Fruit fly (Drosophila melanogaster) whole organism, embryonic: ENCODE results near the gene CG31495.
A peak's percentile ranks its signal among the peaks of the same experiment; 100 is the strongest.

Experiments
- Atf-2 ChIP-seq: fragments of 200-800 bp; sonication (Bioruptor generic); optimal IDR thresholded peaks from 2 replicates; lab custom pipeline; 2016; ENCODE audit warnings: missing biosample characterization, missing genetic modification characterization
- Blimp-1 ChIP-seq: fragments of 200-800 bp; sonication (Bioruptor generic); optimal IDR thresholded peaks from 3 replicates; lab custom pipeline; 2018; ENCODE audit warnings: missing biosample characterization, missing genetic modification characterization, mild to moderate bottlenecking, moderate library complexity, missing genetic modification reagents
- CG10366 ChIP-seq: fragments of 200-800 bp; sonication (Bioruptor generic); IDR thresholded peaks from 2 replicates; pipeline ENCODE4 v1.3.6; 2022; ENCODE audit warnings: missing biosample characterization, missing genetic modification characterization
- CG12299 ChIP-seq: fragments of 200-800 bp; sonication (Bioruptor generic); optimal IDR thresholded peaks from 2 replicates; lab custom pipeline; 2018; ENCODE audit warnings: missing biosample characterization, mild to moderate bottlenecking, missing genetic modification characterization
- CG14014 ChIP-seq: fragments of 200-800 bp; sonication (Bioruptor generic); IDR thresholded peaks from 2 replicates; pipeline ENCODE4 v1.3.6; 2022; ENCODE audit warnings: missing biosample characterization, missing genetic modification characterization
- CG15073 ChIP-seq: fragments of 200-800 bp; sonication (Bioruptor generic); optimal IDR thresholded peaks from 2 replicates; lab custom pipeline; 2016; ENCODE audit warnings: missing biosample characterization, missing genetic modification characterization
- CG17359 ChIP-seq: fragments of 200-800 bp; sonication (Bioruptor generic); optimal IDR thresholded peaks from 3 replicates; lab custom pipeline; 2018; ENCODE audit warnings: missing biosample characterization, mild to moderate bottlenecking, missing genetic modification characterization, moderate library complexity
- CG17612 ChIP-seq: fragments of 200-800 bp; sonication (Bioruptor generic); IDR thresholded peaks from 2 replicates; pipeline ENCODE4 v1.3.6; 2022; ENCODE audit warnings: missing biosample characterization, missing genetic modification characterization
- CG30403 ChIP-seq: fragments of 200-800 bp; sonication (Bioruptor generic); optimal IDR thresholded peaks from 3 replicates; lab custom pipeline; 2016; ENCODE audit warnings: missing biosample characterization, missing genetic modification characterization
- CG3847 ChIP-seq: fragments of 200-800 bp; sonication (Bioruptor generic); IDR thresholded peaks from 2 replicates; pipeline ENCODE4 v1.3.6; 2022; ENCODE audit warnings: missing biosample characterization, missing genetic modification characterization
- CG42726 ChIP-seq: fragments of 200-800 bp; sonication (Bioruptor generic); IDR thresholded peaks from 2 replicates; pipeline ENCODE4 v1.3.6; 2022; ENCODE audit warnings: missing biosample characterization, missing genetic modification characterization; ENCODE audit not compliant: partially characterized antibody
- CG4328 ChIP-seq: fragments of 200-800 bp; sonication (Bioruptor generic); optimal IDR thresholded peaks from 3 replicates; lab custom pipeline; 2017; ENCODE audit warnings: missing biosample characterization, missing genetic modification reagents, missing genetic modification characterization
- CG4360 ChIP-seq: fragments of 200-800 bp; sonication (Bioruptor generic); IDR thresholded peaks from 2 replicates; pipeline ENCODE4 v1.3.6; 2022; ENCODE audit warnings: missing biosample characterization, missing genetic modification characterization
- CG5953 ChIP-seq: fragments of 200-800 bp; sonication (Bioruptor generic); IDR thresholded peaks from 2 replicates; pipeline ENCODE4 v1.3.6; 2022; ENCODE audit warnings: missing biosample characterization, missing genetic modification characterization
- CG9215 ChIP-seq: fragments of 200-800 bp; sonication (Bioruptor generic); IDR thresholded peaks from 2 replicates; pipeline ENCODE4 v1.3.6; 2022; ENCODE audit warnings: missing biosample characterization, missing genetic modification characterization
- Chrac-16 ChIP-seq: fragments of 200-800 bp; sonication (Bioruptor generic); optimal IDR thresholded peaks from 3 replicates; lab custom pipeline; 2016; ENCODE audit warnings: missing biosample characterization, missing genetic modification characterization
- CrebB ChIP-seq: fragments of 200-800 bp; sonication (Bioruptor generic); optimal IDR thresholded peaks from 3 replicates; lab custom pipeline; 2018; ENCODE audit warnings: missing biosample characterization, mild to moderate bottlenecking, missing genetic modification characterization
- Ets65A ChIP-seq: fragments of 200-800 bp; sonication (Bioruptor generic); peaks from one replicate; lab custom pipeline; 2016; ENCODE audit warnings: missing biosample characterization, missing genetic modification characterization
- HLH4C ChIP-seq: fragments of 200-800 bp; sonication (Bioruptor generic); IDR thresholded peaks from 3 replicates; pipeline ENCODE4 v1.3.6; 2022; ENCODE audit warnings: missing biosample characterization, missing genetic modification characterization; ENCODE audit not compliant: partially characterized antibody
- HmgD ChIP-seq: fragments of 200-800 bp; sonication (Bioruptor generic); optimal IDR thresholded peaks from 3 replicates; lab custom pipeline; 2016; ENCODE audit warnings: missing biosample characterization, missing genetic modification characterization
- Lhr ChIP-seq: fragments of 200-800 bp; sonication (Bioruptor generic); optimal IDR thresholded peaks from 3 replicates; lab custom pipeline; 2017; ENCODE audit warnings: mild to moderate bottlenecking, missing biosample characterization, missing genetic modification reagents, missing genetic modification characterization
- NFAT ChIP-seq: fragments of 200-800 bp; sonication (Bioruptor generic); IDR thresholded peaks from 2 replicates; pipeline ENCODE4 v1.3.6; 2022; ENCODE audit warnings: missing biosample characterization, missing genetic modification characterization
- Opbp ChIP-seq: fragments of 200-800 bp; sonication (Bioruptor generic); IDR thresholded peaks from 3 replicates; pipeline ENCODE4 v1.3.6; 2022; ENCODE audit warnings: missing biosample characterization, missing genetic modification characterization; ENCODE audit not compliant: partially characterized antibody
- Optix ChIP-seq: fragments of 200-800 bp; sonication (Bioruptor generic); IDR thresholded peaks from 3 replicates; pipeline ENCODE4 v1.3.6; 2022; ENCODE audit warnings: missing biosample characterization, missing genetic modification characterization
- Six4 ChIP-seq: fragments of 200-800 bp; sonication (Bioruptor generic); optimal IDR thresholded peaks from 2 replicates; lab custom pipeline; 2016; ENCODE audit warnings: missing biosample characterization, missing genetic modification characterization
- Sry-β ChIP-seq: fragments of 200-800 bp; sonication (Bioruptor generic); optimal IDR thresholded peaks from 2 replicates; lab custom pipeline; 2018; ENCODE audit warnings: missing biosample characterization, mild to moderate bottlenecking, missing genetic modification characterization, moderate library complexity
- Stat92E ChIP-seq, 3 experiments: fragments of >200 bp in 2 of 3; fragments of 200-800 bp in 1 of 3; sonication (Bioruptor generic) in 1 of 3; optimal IDR thresholded peaks; 2 replicates each; lab custom pipeline; 2017 to 2019; ENCODE audit warnings: missing biosample characterization in 3 of 3, missing genetic modification characterization in 3 of 3, mild to moderate bottlenecking in 1 of 3, moderate library complexity in 1 of 3
- Tbp ChIP-seq: fragments of >200 bp; optimal IDR thresholded peaks from 2 replicates; lab custom pipeline; 2018; ENCODE audit warnings: missing biosample characterization, missing genetic modification characterization
- bigmax ChIP-seq: fragments of 200-800 bp; sonication (Bioruptor generic); optimal IDR thresholded peaks from 2 replicates; lab custom pipeline; 2018; ENCODE audit warnings: missing biosample characterization, mild to moderate bottlenecking, missing genetic modification characterization
- bsh ChIP-seq, 2 experiments: fragments of 200-800 bp; sonication (Bioruptor generic); optimal IDR thresholded peaks; 2 replicates each; lab custom pipeline; 2017 to 2018; ENCODE audit warnings: mild to moderate bottlenecking in 2 of 2, missing biosample characterization in 2 of 2, missing genetic modification characterization in 2 of 2, moderate library complexity in 1 of 2
- ci ChIP-seq: fragments of 200-800 bp; sonication (Bioruptor generic); IDR thresholded peaks from 3 replicates; pipeline ENCODE4 v1.3.6; 2022; ENCODE audit warnings: missing biosample characterization, missing genetic modification characterization
- crc ChIP-seq: fragments of 200-800 bp; sonication (Bioruptor generic); optimal IDR thresholded peaks from 2 replicates; lab custom pipeline; 2016; ENCODE audit warnings: missing biosample characterization, missing genetic modification characterization
- croc ChIP-seq: fragments of 200-800 bp; sonication (Bioruptor generic); conservative IDR thresholded peaks from 3 replicates; pipeline ENCODE4 v1.3.6; 2022; ENCODE audit warnings: missing biosample characterization, missing genetic modification characterization
- dati ChIP-seq: fragments of 200-800 bp; sonication (Bioruptor generic); IDR thresholded peaks from 2 replicates; pipeline ENCODE4 v1.3.6; 2022; ENCODE audit warnings: missing biosample characterization, missing genetic modification characterization
- dmrt11E ChIP-seq: fragments of 200-800 bp; sonication (Bioruptor generic); optimal IDR thresholded peaks from 3 replicates; lab custom pipeline; 2018; ENCODE audit warnings: missing biosample characterization, mild to moderate bottlenecking, missing genetic modification characterization, moderate library complexity
- dmrt99B ChIP-seq: fragments of 200-800 bp; sonication (Bioruptor generic); optimal IDR thresholded peaks from 2 replicates; lab custom pipeline; 2018; ENCODE audit warnings: missing biosample characterization, mild to moderate bottlenecking, missing genetic modification characterization, moderate library complexity
- eyg ChIP-seq: fragments of 200-800 bp; sonication (Bioruptor generic); optimal IDR thresholded peaks from 3 replicates; lab custom pipeline; 2016; ENCODE audit warnings: missing biosample characterization, missing genetic modification characterization
- gfzf ChIP-seq: fragments of 200-800 bp; sonication (Bioruptor generic); optimal IDR thresholded peaks from 2 replicates; lab custom pipeline; 2016; ENCODE audit warnings: missing biosample characterization, mild to moderate bottlenecking, missing genetic modification characterization, moderate library complexity
- her ChIP-seq: fragments of 200-800 bp; sonication (Bioruptor generic); optimal IDR thresholded peaks from 2 replicates; lab custom pipeline; 2016; ENCODE audit warnings: missing biosample characterization, missing genetic modification characterization
- jumu ChIP-seq: fragments of 200-800 bp; sonication (Bioruptor generic); optimal IDR thresholded peaks from 3 replicates; lab custom pipeline; 2016; ENCODE audit warnings: missing biosample characterization, missing genetic modification characterization
- luna ChIP-seq: fragments of 200-800 bp; sonication (Bioruptor generic); optimal IDR thresholded peaks from 2 replicates; lab custom pipeline; 2016; ENCODE audit warnings: missing biosample characterization, missing genetic modification characterization
- nerfin-1 ChIP-seq: fragments of 200-800 bp; sonication (Bioruptor generic); optimal IDR thresholded peaks from 3 replicates; lab custom pipeline; 2019; ENCODE audit warnings: missing biosample characterization, mild to moderate bottlenecking, missing genetic modification characterization, moderate library complexity
- pb ChIP-seq: fragments of 200-800 bp; sonication (Bioruptor generic); optimal IDR thresholded peaks from 3 replicates; lab custom pipeline; 2016; ENCODE audit warnings: missing biosample characterization, missing genetic modification characterization
- pum ChIP-seq: fragments of 200-800 bp; sonication (Bioruptor generic); optimal IDR thresholded peaks from 2 replicates; lab custom pipeline; 2016; ENCODE audit warnings: missing biosample characterization, missing genetic modification characterization
- seq ChIP-seq: fragments of 200-800 bp; sonication (Bioruptor generic); IDR thresholded peaks from 2 replicates; pipeline ENCODE4 v1.3.6; 2022; ENCODE audit warnings: missing biosample characterization, missing genetic modification characterization
- tap ChIP-seq: fragments of 200-800 bp; optimal IDR thresholded peaks from 3 replicates; lab custom pipeline; 2019; ENCODE audit warnings: missing biosample characterization, mild to moderate bottlenecking, missing genetic modification characterization, moderate library complexity
- unc-4 ChIP-seq: fragments of 200-800 bp; sonication (Bioruptor generic); IDR thresholded peaks from 2 replicates; pipeline ENCODE4 v1.3.6; 2022; ENCODE audit warnings: missing biosample characterization, missing genetic modification characterization; ENCODE audit not compliant: partially characterized antibody
- vnd ChIP-seq: fragments of 200-800 bp; sonication (Bioruptor generic); IDR thresholded peaks from 3 replicates; pipeline ENCODE4 v1.3.6; 2022; ENCODE audit warnings: missing biosample characterization, missing genetic modification characterization; ENCODE audit not compliant: partially characterized antibody
- zf30C ChIP-seq: fragments of 200-800 bp; sonication (Bioruptor generic); optimal IDR thresholded peaks from 3 replicates; lab custom pipeline; 2018; ENCODE audit warnings: missing biosample characterization, mild to moderate bottlenecking, missing genetic modification characterization

Gene CG31495

dm6 chr3R:13799567-13800429 is 39.9 kb downstream of the CG31495 start (continued):
- TF ChIP-seq CG17359: peak; percentile 4
- TF ChIP-seq her (GFP tag; lab: Kevin White, UChicago): no peak
- TF ChIP-seq CG30403 (GFP tag; lab: Kevin White, UChicago): peak; percentile 35
- peak in 1 of 2 experiments; percentile 39 for TF ChIP-seq bsh (GFP tag; optimal IDR thresholded peaks at IDR 0.05; lab: Kevin White, UChicago)
- no peak for TF ChIP-seq ci (GFP tag; lab: Robert Waterston, UW)
- no peak for TF ChIP-seq CG10366 (GFP tag; lab: Robert Waterston, UW)
- TF ChIP-seq croc (GFP tag; lab: Robert Waterston, UW): no peak
- TF ChIP-seq Optix (GFP tag; lab: Robert Waterston, UW): no peak
- TF ChIP-seq eyg (GFP tag; lab: Kevin White, UChicago): no peak
- no peak for TF ChIP-seq crc
- no peak for TF ChIP-seq CG4328 (GFP tag; lab: Kevin White, UChicago)
- no peak for TF ChIP-seq dati (GFP tag; lab: Robert Waterston, UW)
- no peak for TF ChIP-seq HLH4C (GFP tag; lab: Robert Waterston, UW)
- no peak for TF ChIP-seq Atf-2 (GFP tag; lab: Kevin White, UChicago)
- TF ChIP-seq CG17612 (GFP tag; lab: Robert Waterston, UW): no peak
- TF ChIP-seq gfzf (GFP tag; lab: Kevin White, UChicago): no peak
- no peak for TF ChIP-seq CrebB (tag; lab: Kevin White, UChicago)
- TF ChIP-seq jumu (GFP tag; lab: Kevin White, UChicago): no peak
- no peak for TF ChIP-seq Sry-β (GFP tag; lab: Kevin White, UChicago)
- no peak for TF ChIP-seq Stat92E (GFP tag; optimal IDR thresholded peaks at IDR 0.05; lab: Kevin White, UChicago)
- TF ChIP-seq CG3847 (GFP tag; lab: Robert Waterston, UW): no peak
- TF ChIP-seq NFAT (GFP tag; lab: Robert Waterston, UW): no peak
- no peak for TF ChIP-seq CG9215 (GFP tag; lab: Robert Waterston, UW)
- peak; percentile 49 for TF ChIP-seq dmrt99B (tag; lab: Kevin White, UChicago)
- no peak for TF ChIP-seq Lhr (GFP tag; lab: Kevin White, UChicago)
- no peak for TF ChIP-seq CG12299 (tag; lab: Kevin White, UChicago)
- no peak for TF ChIP-seq bigmax
- TF ChIP-seq nerfin-1: no peak
- peak; percentile 23 for TF ChIP-seq Six4 (GFP tag; lab: Kevin White, UChicago)
- peak; percentile 67 for TF ChIP-seq Ets65A (GFP tag; lab: Kevin White, UChicago)
- TF ChIP-seq luna (GFP tag; lab: Kevin White, UChicago): no peak
- no peak for TF ChIP-seq HmgD
- TF ChIP-seq CG14014 (GFP tag; lab: Robert Waterston, UW): no peak
- TF ChIP-seq tap (tag; lab: Kevin White, UChicago): peak; percentile 25
- no peak for TF ChIP-seq vnd
- peak; percentile 76 for TF ChIP-seq dmrt11E (tag; lab: Kevin White, UChicago)
- no peak for TF ChIP-seq pum (GFP tag; lab: Kevin White, UChicago)
- peak; percentile 83 for TF ChIP-seq zf30C (GFP tag; lab: Kevin White, UChicago)
- 0 out of 2 replicates have a peak, but pooled peaks have one; percentile 17 for TF ChIP-seq unc-4 (GFP tag; lab: Robert Waterston, UW)
- no peak for TF ChIP-seq CG42726
- no peak for TF ChIP-seq seq
- no peak for TF ChIP-seq pb (GFP tag; lab: Kevin White, UChicago)
- no peak for TF ChIP-seq CG5953 (GFP tag; lab: Robert Waterston, UW)
- TF ChIP-seq Tbp: no peak
- no peak for TF ChIP-seq CG15073
- no peak for TF ChIP-seq CG4360 (GFP tag; lab: Robert Waterston, UW)
- TF ChIP-seq Chrac-16 (GFP tag; lab: Kevin White, UChicago): no peak
- no peak for TF ChIP-seq Opbp (GFP tag; lab: Robert Waterston, UW)
- peak; percentile 50 for TF ChIP-seq Blimp-1 (GFP tag; lab: Kevin White, UChicago)
